Fruit fly (Drosophila melanogaster): Measurements from ENCODE around the gene CG31743.

dm6 chr2L:16868897-16869324 is 10.4 kb upstream of the CG31743 start:
- TF ChIP-seq HLH106 (tag; optimal IDR thresholded peaks at IDR 0.05), result no peak
- no peak for TF ChIP-seq tai (GFP tag; optimal IDR thresholded peaks at IDR 0.05)
- TF ChIP-seq h (GFP tag; optimal IDR thresholded peaks at IDR 0.05), result no peak
- TF ChIP-seq N (GFP tag; optimal IDR thresholded peaks at IDR 0.05), result no peak
- no peak for TF ChIP-seq Dfd (GFP tag; optimal IDR thresholded peaks at IDR 0.05)
- no peak for TF ChIP-seq CrebA (GFP tag; optimal IDR thresholded peaks at IDR 0.05; ENCODE audit: borderline replicate concordance)
- no peak for TF ChIP-seq usp (GFP tag; optimal IDR thresholded peaks at IDR 0.05)
- TF ChIP-seq dsf (GFP tag; optimal IDR thresholded peaks at IDR 0.05; ENCODE audit: borderline replicate concordance), result no peak
- no peak for TF ChIP-seq CG32264 (GFP tag; optimal IDR thresholded peaks at IDR 0.05)
- no peak for TF ChIP-seq Abd-B (GFP tag; optimal IDR thresholded peaks at IDR 0.05)
- no peak for TF ChIP-seq CG9705 (GFP tag; optimal IDR thresholded peaks at IDR 0.05)
